Worm (Caenorhabditis elegans) whole organism, L4 larva: ENCODE results near the gene C45G9.6.

Experiments
- D1046.2 ChIP-seq: fragments of 200-800 bp; sonication (Bioruptor generic); IDR thresholded peaks from 2 replicates; pipeline ENCODE4 v1.3.6; 2022; ENCODE audit warnings: missing genetic modification characterization, missing compliant biosample characterization
- F10B5.3 ChIP-seq: sonication (generic microtip); optimal IDR thresholded peaks from 2 replicates; lab custom pipeline; 2016; ENCODE audit warnings: mild to moderate bottlenecking, missing genetic modification characterization, missing compliant biosample characterization
- F44E2.7 ChIP-seq: fragments of 200-800 bp; sonication (Bioruptor generic); IDR thresholded peaks from 2 replicates; pipeline ENCODE4 v2.1.2; 2022; ENCODE audit warnings: missing genetic modification characterization, missing compliant biosample characterization
- Y75B8A.6 ChIP-seq: fragments of 200-800 bp; sonication (Bioruptor generic); IDR thresholded peaks from 2 replicates; pipeline ENCODE4 v1.3.6; 2022; ENCODE audit warnings: missing genetic modification reagents, missing genetic modification characterization, missing compliant biosample characterization
- ZK337.2 ChIP-seq: fragments of 200-800 bp; sonication (Bioruptor generic); IDR thresholded peaks from 2 replicates; pipeline ENCODE4 v1.3.6; 2022; ENCODE audit warnings: missing genetic modification reagents, missing genetic modification characterization, missing compliant biosample characterization
- aly-2 ChIP-seq: sonication (generic microtip); optimal IDR thresholded peaks from 2 replicates; lab custom pipeline; 2018; ENCODE audit warnings: missing biosample characterization, missing genetic modification characterization
- ama-1 ChIP-seq: fragments of 150-350 bp; optimal IDR thresholded peaks from 2 replicates; lab custom pipeline; 2014; ENCODE audit warnings: inconsistent platforms, mixed read lengths
- attf-4 ChIP-seq: sonication (generic microtip); optimal IDR thresholded peaks from 3 replicates; lab custom pipeline; 2017; ENCODE audit warnings: missing biosample characterization, missing genetic modification characterization
- ceh-62 ChIP-seq: sonication (generic microtip); optimal IDR thresholded peaks from 2 replicates; lab custom pipeline; 2017; ENCODE audit warnings: missing biosample characterization, missing genetic modification characterization
- cey-2 ChIP-seq: sonication (generic microtip); optimal IDR thresholded peaks from 3 replicates; lab custom pipeline; 2017; ENCODE audit warnings: missing genetic modification characterization, mild to moderate bottlenecking, missing compliant biosample characterization, antibody characterized with exemption, borderline replicate concordance; ENCODE audit not compliant: insufficient read depth
- daf-16 ChIP-seq, 3 experiments: sonication (generic microtip); optimal IDR thresholded peaks; 2 replicates each; lab custom pipeline; 2016 to 2017; ENCODE audit warnings: missing genetic modification characterization in 3 of 3, missing genetic modification reagents in 3 of 3, mild to moderate bottlenecking in 2 of 3, missing compliant biosample characterization in 2 of 3, missing biosample characterization in 1 of 3, moderate library complexity in 1 of 3
- daf-19 ChIP-seq: fragments of 200-800 bp; sonication (Bioruptor generic); conservative IDR thresholded peaks from 2 replicates; pipeline ENCODE4 v1.3.6; 2022; ENCODE audit warnings: missing genetic modification characterization, missing compliant biosample characterization
- daf-8 ChIP-seq: fragments of 200-800 bp; sonication (Bioruptor generic); IDR thresholded peaks from 2 replicates; pipeline ENCODE4 v1.3.6; 2022; ENCODE audit warnings: missing genetic modification characterization, missing compliant biosample characterization
- dmd-8 ChIP-seq: fragments of 200-800 bp; sonication (Bioruptor generic); IDR thresholded peaks from 2 replicates; pipeline ENCODE4 v1.3.6; 2022; ENCODE audit warnings: missing genetic modification characterization, missing compliant biosample characterization
- dve-1 ChIP-seq: sonication (generic microtip); optimal IDR thresholded peaks from 2 replicates; lab custom pipeline; 2017; ENCODE audit warnings: antibody characterized with exemption, mild to moderate bottlenecking, missing genetic modification characterization, missing compliant biosample characterization; ENCODE audit not compliant: insufficient read depth
- egl-27 ChIP-seq: sonication (generic microtip); optimal IDR thresholded peaks from 3 replicates; lab custom pipeline; 2017; ENCODE audit warnings: missing biosample characterization, missing genetic modification reagents, missing genetic modification characterization
- egl-43 ChIP-seq: fragments of 200-800 bp; sonication (Bioruptor generic); IDR thresholded peaks from 2 replicates; pipeline ENCODE4 v1.3.6; 2022; ENCODE audit warnings: missing genetic modification reagents, missing genetic modification characterization, missing compliant biosample characterization
- hif-1 ChIP-seq, 2 experiments: sonication (generic microtip); optimal IDR thresholded peaks; 2 replicates each; lab custom pipeline; 2016 to 2017; ENCODE audit warnings: missing compliant biosample characterization in 2 of 2, missing genetic modification characterization in 2 of 2, missing genetic modification reagents in 2 of 2, missing genotype in 2 of 2, mild to moderate bottlenecking in 1 of 2
- lin-15B ChIP-seq: fragments of 150-350 bp; sonication (generic microtip); optimal IDR thresholded peaks from 3 replicates; lab custom pipeline; 2014; ENCODE audit warnings: missing biosample characterization, missing genetic modification characterization
- lin-38 ChIP-seq: fragments of 200-800 bp; sonication (Bioruptor generic); IDR thresholded peaks from 2 replicates; pipeline ENCODE4 v1.3.6; 2022; ENCODE audit warnings: missing genetic modification reagents, missing genetic modification characterization, missing compliant biosample characterization
- lin-39 ChIP-seq: fragments of 150-350 bp; optimal IDR thresholded peaks from 2 replicates; lab custom pipeline; 2014; ENCODE audit warnings: missing biosample characterization, missing genetic modification reagents, missing genetic modification characterization
- lir-3 ChIP-seq: sonication (generic microtip); optimal IDR thresholded peaks from 2 replicates; lab custom pipeline; 2016; ENCODE audit warnings: mild to moderate bottlenecking, missing genetic modification characterization, missing compliant biosample characterization
- madf-5 ChIP-seq, 2 experiments: fragments of 200-800 bp; sonication (Bioruptor generic); IDR thresholded peaks; 2 replicates each; pipeline ENCODE4 v1.3.6; 2022; ENCODE audit warnings: missing compliant biosample characterization in 2 of 2, missing genetic modification characterization in 2 of 2
- madf-9 ChIP-seq: fragments of 200-800 bp; sonication (Bioruptor generic); conservative IDR thresholded peaks from 2 replicates; pipeline ENCODE4 v1.3.6; 2022; ENCODE audit warnings: missing genetic modification reagents, missing genetic modification characterization, missing compliant biosample characterization
- mep-1 ChIP-seq: fragments of 150-350 bp; sonication (generic microtip); optimal IDR thresholded peaks from 3 replicates; lab custom pipeline; 2014; ENCODE audit warnings: missing biosample characterization, missing genetic modification characterization
- nhr-102 ChIP-seq: sonication (generic microtip); optimal IDR thresholded peaks from 2 replicates; lab custom pipeline; 2016; ENCODE audit warnings: mild to moderate bottlenecking, missing genetic modification characterization, moderate library complexity, missing compliant biosample characterization
- nhr-111 ChIP-seq: fragments of 200-800 bp; sonication (Bioruptor generic); optimal IDR thresholded peaks from 2 replicates; lab custom pipeline; 2018; ENCODE audit warnings: mild to moderate bottlenecking, missing genetic modification characterization, missing compliant biosample characterization
- nhr-25 ChIP-seq: sonication (generic microtip); optimal IDR thresholded peaks from 2 replicates; lab custom pipeline; 2017; ENCODE audit warnings: missing genetic modification characterization, mild to moderate bottlenecking, missing compliant biosample characterization, antibody characterized with exemption, moderate library complexity, borderline replicate concordance; ENCODE audit not compliant: insufficient read depth
- nhr-41 ChIP-seq: fragments of 200-800 bp; sonication (Bioruptor generic); IDR thresholded peaks from 2 replicates; pipeline ENCODE4 v1.3.6; 2022; ENCODE audit warnings: missing genetic modification reagents, missing genetic modification characterization, missing compliant biosample characterization
- nhr-42 ChIP-seq: fragments of 200-800 bp; sonication (Bioruptor generic); IDR thresholded peaks from 2 replicates; pipeline ENCODE4 v1.3.6; 2022; ENCODE audit warnings: missing genetic modification characterization, missing compliant biosample characterization
- nhr-76 ChIP-seq: fragments of 150-350 bp; optimal IDR thresholded peaks from 2 replicates; lab custom pipeline; 2014; ENCODE audit warnings: missing biosample characterization, missing genetic modification characterization
- nhr-77 ChIP-seq: fragments of 150-350 bp; optimal IDR thresholded peaks from 2 replicates; lab custom pipeline; 2014; ENCODE audit warnings: missing biosample characterization, missing genetic modification characterization
- php-3 ChIP-seq: fragments of 200-800 bp; sonication (Bioruptor generic); IDR thresholded peaks from 2 replicates; pipeline ENCODE4 v1.3.6; 2022; ENCODE audit warnings: missing genetic modification reagents, missing genetic modification characterization, missing compliant biosample characterization
- rbr-2 ChIP-seq: sonication (generic microtip); optimal IDR thresholded peaks from 2 replicates; lab custom pipeline; 2016; ENCODE audit warnings: missing genotype, missing genetic modification characterization, missing compliant biosample characterization
- snpc-1.2 ChIP-seq: fragments of 200-800 bp; sonication (Bioruptor generic); IDR thresholded peaks from 2 replicates; pipeline ENCODE4 v1.3.6; 2022; ENCODE audit warnings: missing genetic modification reagents, missing genetic modification characterization, missing compliant biosample characterization
- spr-1 ChIP-seq: sonication (generic microtip); optimal IDR thresholded peaks from 2 replicates; lab custom pipeline; 2016; ENCODE audit warnings: mild to moderate bottlenecking, missing genetic modification characterization, missing compliant biosample characterization
- spr-3 ChIP-seq: fragments of 200-800 bp; sonication (Bioruptor generic); optimal IDR thresholded peaks from 2 replicates; lab custom pipeline; 2018; ENCODE audit warnings: mild to moderate bottlenecking, missing genetic modification characterization, missing compliant biosample characterization
- unc-39 ChIP-seq: sonication (generic microtip); optimal IDR thresholded peaks from 2 replicates; lab custom pipeline; 2017; ENCODE audit warnings: missing biosample characterization, missing genetic modification characterization
- unc-62 ChIP-seq, 3 experiments: fragments of 150-350 bp in 1 of 3; sonication (generic microtip); optimal IDR thresholded peaks in 2 of 3; peaks in 1 of 3; 1 replicate in 1 of 3; 2 replicates in 2 of 3; lab custom pipeline; 2014 to 2017; ENCODE audit warnings: missing biosample characterization in 3 of 3, missing genetic modification characterization in 3 of 3, missing genetic modification reagents in 3 of 3, missing genotype in 1 of 3
- zag-1 ChIP-seq: fragments of 150-350 bp; optimal IDR thresholded peaks from 2 replicates; lab custom pipeline; 2014; ENCODE audit warnings: missing biosample characterization, missing genetic modification characterization
- zfp-2 ChIP-seq: sonication (generic microtip); optimal IDR thresholded peaks from 2 replicates; lab custom pipeline; 2016; ENCODE audit warnings: mild to moderate bottlenecking, missing genetic modification characterization, missing compliant biosample characterization
- zfp-3 ChIP-seq: fragments of 200-800 bp; sonication (Bioruptor generic); conservative IDR thresholded peaks from 2 replicates; pipeline ENCODE4 v1.3.6; 2022; ENCODE audit warnings: missing genetic modification reagents, missing genetic modification characterization, missing compliant biosample characterization
- zip-11 ChIP-seq: fragments of 200-800 bp; sonication (Bioruptor generic); IDR thresholded peaks from 2 replicates; pipeline ENCODE4 v1.3.6; 2022; ENCODE audit warnings: missing genetic modification characterization, missing compliant biosample characterization
- zip-2 ChIP-seq: fragments of 150-350 bp; optimal IDR thresholded peaks from 2 replicates; lab custom pipeline; 2014; ENCODE audit warnings: missing biosample characterization, missing genetic modification characterization
- ztf-7 ChIP-seq: fragments of 150-350 bp; optimal IDR thresholded peaks from 2 replicates; lab custom pipeline; 2014; ENCODE audit warnings: missing biosample characterization, missing genetic modification characterization

Gene C45G9.6

DNA sequence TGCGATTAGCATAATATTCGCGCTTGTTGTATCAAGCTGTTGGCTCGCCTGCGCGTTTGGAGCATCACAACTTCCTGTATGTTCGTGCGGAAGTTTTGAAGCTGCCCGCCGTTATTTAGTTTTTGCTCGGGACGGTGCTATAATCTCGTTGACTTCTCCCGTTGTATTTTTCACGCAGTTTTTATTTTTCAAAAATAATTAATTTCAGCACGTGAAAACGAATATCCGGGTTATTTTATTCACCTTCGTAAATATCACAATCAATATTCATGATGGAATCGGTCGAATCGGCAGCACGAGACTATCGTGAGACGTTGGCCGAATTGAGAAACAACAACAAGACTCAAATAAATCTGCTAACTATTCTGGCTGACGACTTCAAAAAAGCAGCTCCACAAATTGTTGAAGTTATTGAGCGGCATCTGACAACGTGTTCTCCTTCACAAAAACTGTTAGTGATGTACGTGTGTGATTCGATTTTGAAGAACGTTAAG is 11.1 kb upstream of the C45G9.6 start (continued):
- TF ChIP-seq nhr-41 (GFP tag; lab: Robert Waterston, UW) (no peak), dve-1 (peak; percentile 27), mep-1 (tag; lab: Kevin White, UChicago) (peak; percentile 53), nhr-111 (GFP tag; lab: Kevin White, UChicago) (no peak), ceh-62 (tag; lab: Kevin White, UChicago) (no peak), D1046.2 (no peak), nhr-102 (tag; lab: Kevin White, UChicago) (peak; percentile 53), daf-19 (no peak), nhr-76 (tag; lab: Kevin White, UChicago) (no peak), spr-1 (tag; lab: Kevin White, UChicago) (peak; percentile 29), rbr-2 (tag; lab: Kevin White, UChicago) (peak; percentile 46), zip-2 (no peak), lin-39 (tag; lab: Kevin White, UChicago) (no peak), madf-5 (GFP tag; IDR thresholded peaks at IDR 0.05; lab: Robert Waterston, UW) (no peak), zip-11 (no peak), ztf-7 (tag; lab: Kevin White, UChicago) (no peak), ZK337.2 (GFP tag; lab: Robert Waterston, UW) (0 out of 2 replicates have a peak, but pooled peaks have one; percentile 26), madf-9 (peak; percentile 65), egl-27 (tag; lab: Kevin White, UChicago) (no peak), daf-8 (no peak), unc-39 (tag; lab: Kevin White, UChicago) (no peak), nhr-42 (GFP tag; lab: Robert Waterston, UW) (no peak), dmd-8 (no peak), zfp-2 (tag; lab: Kevin White, UChicago) (no peak), daf-16 (GFP tag; optimal IDR thresholded peaks at IDR 0.05; lab: Kevin White, UChicago) (no peak), daf-16 (tag; optimal IDR thresholded peaks at IDR 0.05; lab: Kevin White, UChicago) (no peak), lin-38 (peak; percentile 55; the same call in 1 of the 2 replicates), egl-43 (GFP tag; lab: Robert Waterston, UW) (no peak), ama-1 (lab: Kevin White, UChicago) (peak; percentile 80), F44E2.7 (GFP tag; lab: Robert Waterston, UW) (no peak), zag-1 (no peak), F10B5.3 (tag; lab: Kevin White, UChicago) (no peak), unc-62 (GFP tag; optimal IDR thresholded peaks at IDR 0.05 in 1 of 2; lab: Kevin White, UChicago) (no peak), unc-62 (tag; optimal IDR thresholded peaks at IDR 0.05; lab: Kevin White, UChicago) (no peak), lin-15B (tag; lab: Kevin White, UChicago) (no peak), Y75B8A.6 (peak; percentile 79; the same call in 1 of the 2 replicates), snpc-1.2 (GFP tag; lab: Robert Waterston, UW) (peak; percentile 41; the same call in 1 of the 2 replicates), lir-3 (no peak), spr-3 (GFP tag; lab: Kevin White, UChicago) (no peak), php-3 (GFP tag; lab: Robert Waterston, UW) (0 out of 2 replicates have a peak, but pooled peaks have one; percentile 11), nhr-77 (tag; lab: Kevin White, UChicago) (no peak), attf-4 (tag; lab: Kevin White, UChicago) (no peak), aly-2 (tag; lab: Kevin White, UChicago) (no peak), zfp-3 (GFP tag; lab: Robert Waterston, UW) (peak; percentile 82), nhr-25 (tag; lab: Kevin White, UChicago) (no peak), hif-1 (tag; optimal IDR thresholded peaks at IDR 0.05; lab: Kevin White, UChicago) (peak in 1 of 2 experiments; percentile 43), cey-2 (tag; lab: Kevin White, UChicago) (no peak)
